Fruit fly (Drosophila melanogaster): ENCODE measurements around the gene tty.

tty gene

dm6 chrX:21366311-21366990, 27.0 kb upstream of the tty start (continued):
- TF ChIP-seq schlank (tag; optimal IDR thresholded peaks at IDR 0.05), result peak; percentile 80
- peak; percentile 93 for TF ChIP-seq Hand (GFP tag; optimal IDR thresholded peaks at IDR 0.05)
- TF ChIP-seq CG17385 (GFP tag; optimal IDR thresholded peaks at IDR 0.05), result peak; percentile 90
- peak; percentile 43 for TF ChIP-seq CG2116 (GFP tag; optimal IDR thresholded peaks at IDR 0.05)
- peak; percentile 94 for TF ChIP-seq fd96Cb (tag; optimal IDR thresholded peaks at IDR 0.05)
- TF ChIP-seq zfh1 (GFP tag; IDR thresholded peaks at IDR 0.05), result peak; percentile 81
- peak; percentile 3 for TF ChIP-seq Atf3 (GFP tag; optimal IDR thresholded peaks at IDR 0.05)
- TF ChIP-seq bab2 (GFP tag; optimal IDR thresholded peaks at IDR 0.05), result peak; percentile 9
- no peak for TF ChIP-seq tx (GFP tag; optimal IDR thresholded peaks at IDR 0.05)
- peak; percentile 89 for TF ChIP-seq Atf6 (GFP tag; IDR thresholded peaks at IDR 0.05)
- no peak for TF ChIP-seq stwl (tag; optimal IDR thresholded peaks at IDR 0.05)
- peak; percentile 83 for TF ChIP-seq Awh (GFP tag; IDR thresholded peaks at IDR 0.05)
- TF ChIP-seq fd64A (GFP tag; optimal IDR thresholded peaks at IDR 0.05), result peak; percentile 68
- no peak for TF ChIP-seq emc (GFP tag; optimal IDR thresholded peaks at IDR 0.05)
- peak; percentile 87 for TF ChIP-seq salm (tag; optimal IDR thresholded peaks at IDR 0.05)
- TF ChIP-seq Dfd (GFP tag; optimal IDR thresholded peaks at IDR 0.05), result no peak
- TF ChIP-seq CG11093 (GFP tag; IDR thresholded peaks at IDR 0.05), result peak; percentile 83
- peak; percentile 37 for TF ChIP-seq CG31365 (tag; optimal IDR thresholded peaks at IDR 0.05)
- peak in 1 of 2 experiments; percentile 69 for TF ChIP-seq insv (GFP tag; optimal IDR thresholded peaks at IDR 0.05)
- TF ChIP-seq bowl (GFP tag; IDR thresholded peaks at IDR 0.05), result peak; percentile 54; the same call in 1 of the 2 replicates
- TF ChIP-seq CG11696 (GFP tag; IDR thresholded peaks at IDR 0.05), result 0 out of 2 replicates have a peak, but pooled peaks have one; percentile 32
- peak; percentile 80 for TF ChIP-seq Ravus (GFP tag; IDR thresholded peaks at IDR 0.05)
- 0 out of 2 replicates have a peak, but pooled peaks have one; percentile 27 for TF ChIP-seq unc-4 (GFP tag; IDR thresholded peaks at IDR 0.05; ENCODE audit: partially characterized antibody)
- peak; percentile 89 for TF ChIP-seq odd (GFP tag; optimal IDR thresholded peaks at IDR 0.05)
- TF ChIP-seq CG14441 (GFP tag; IDR thresholded peaks at IDR 0.05), result peak; percentile 82
- peak; percentile 80 for TF ChIP-seq ase (GFP tag; IDR thresholded peaks at IDR 0.05)
- peak; percentile 34 for TF ChIP-seq vfl (GFP tag; optimal IDR thresholded peaks at IDR 0.05)
- TF ChIP-seq Hr39 (optimal IDR thresholded peaks at IDR 0.05), result no peak
- TF ChIP-seq CG33557 (GFP tag; optimal IDR thresholded peaks at IDR 0.05), result peak; percentile 85
- TF ChIP-seq CG10543 (GFP tag; optimal IDR thresholded peaks at IDR 0.05), result peak; percentile 97
- TF ChIP-seq CG11695 (GFP tag; IDR thresholded peaks at IDR 0.05), result peak; percentile 88
- TF ChIP-seq CG17361 (GFP tag; IDR thresholded peaks at IDR 0.05), result peak; percentile 94
- peak; percentile 71 for TF ChIP-seq Lhr (GFP tag; optimal IDR thresholded peaks at IDR 0.05)
- TF ChIP-seq CG2678 (tag; optimal IDR thresholded peaks at IDR 0.05), result peak; percentile 97
- TF ChIP-seq CG2712 (tag; optimal IDR thresholded peaks at IDR 0.05), result peak; percentile 93
- peak; percentile 85 for TF ChIP-seq Xrp1 (GFP tag; IDR thresholded peaks at IDR 0.05)
- peak; percentile 10 for TF ChIP-seq Dp (GFP tag; optimal IDR thresholded peaks at IDR 0.05)
- TF ChIP-seq inv (GFP tag; IDR thresholded peaks at IDR 0.05; ENCODE audit: partially characterized antibody), result 0 out of 2 replicates have a peak, but pooled peaks have one; percentile 19
- TF ChIP-seq crc (GFP tag; optimal IDR thresholded peaks at IDR 0.05), result no peak
- peak; percentile 61; the same call in 1 of the 2 replicates for TF ChIP-seq sim (GFP tag; IDR thresholded peaks at IDR 0.05)
- no peak for TF ChIP-seq CG12236 (GFP tag; optimal IDR thresholded peaks at IDR 0.05)
- TF ChIP-seq lov (optimal IDR thresholded peaks at IDR 0.05), result no peak
- TF ChIP-seq lov (GFP tag; IDR thresholded peaks at IDR 0.05), result no peak
- peak; percentile 72 for TF ChIP-seq CG31388 (GFP tag; optimal IDR thresholded peaks at IDR 0.05)
- peak; percentile 85 for TF ChIP-seq CG12104 (GFP tag; optimal IDR thresholded peaks at IDR 0.05)
- peak; percentile 89 for TF ChIP-seq Aef1 (GFP tag; IDR thresholded peaks at IDR 0.05)
- TF ChIP-seq CG17829 (tag; optimal IDR thresholded peaks at IDR 0.05), result peak; percentile 89
- no peak for TF ChIP-seq aop (GFP tag; IDR thresholded peaks at IDR 0.05)
- peak; percentile 86 for TF ChIP-seq CG32767 (GFP tag; IDR thresholded peaks at IDR 0.05)
- TF ChIP-seq vnd (GFP tag; IDR thresholded peaks at IDR 0.05; ENCODE audit: partially characterized antibody), result no peak
